Fruit fly (Drosophila melanogaster): Measurements from ENCODE around the gene Agpat3.
A peak's percentile ranks its signal among the peaks of the same experiment; 100 is the strongest.

Agpat3 gene

DNA sequence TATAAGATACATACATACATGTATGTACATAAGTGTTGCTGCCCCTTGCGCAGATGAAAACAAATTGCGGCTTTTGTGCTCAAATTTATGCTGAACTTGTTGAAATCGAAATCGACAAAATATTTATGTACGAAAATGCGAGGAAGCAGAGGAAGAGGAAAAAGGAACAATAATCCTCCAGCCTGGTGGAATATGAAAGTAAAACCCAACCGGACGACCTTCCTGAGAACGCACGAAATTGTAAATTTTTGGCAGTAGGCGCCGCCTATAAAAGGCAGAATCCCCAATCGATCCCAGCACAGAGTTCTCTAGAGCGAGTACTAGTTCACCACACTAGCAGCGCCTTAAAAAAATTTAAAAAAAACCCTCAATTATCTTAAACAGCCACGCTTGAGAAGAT is 21.2 kb downstream of the Agpat3 start, which contains the start of gene Cpr72Eb:
Gene Cpr72Eb (plus strand): TSS at position 301 of the 400 bp plus-strand sequence.
- TF ChIP-seq CG12768 (GFP tag; optimal IDR thresholded peaks at IDR 0.05) = no peak
- no peak for TF ChIP-seq kay (GFP tag; ENCODE audit: borderline replicate concordance)
- TF ChIP-seq tj (GFP tag; optimal IDR thresholded peaks at IDR 0.05) = no peak

DNA sequence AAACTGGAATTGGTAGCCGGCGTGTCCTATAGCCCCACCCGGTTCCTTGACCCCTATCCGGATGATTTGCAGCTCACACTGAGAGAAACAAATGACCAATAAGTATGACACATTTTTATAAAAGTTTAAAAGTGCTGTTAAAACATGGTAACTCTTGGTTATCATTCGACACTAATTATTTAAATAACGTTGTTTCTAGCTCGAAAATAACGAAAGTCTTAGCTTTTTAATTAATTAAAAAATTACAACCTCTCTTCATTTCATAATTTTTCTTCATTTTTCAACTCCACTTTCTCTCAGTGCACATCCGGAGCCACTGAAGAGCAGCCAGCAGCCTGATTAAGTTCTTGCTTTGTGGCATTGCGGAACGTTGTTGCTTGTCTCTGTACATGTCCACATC is 21.6 kb downstream of the Agpat3 start:
- TF ChIP-seq cnc (optimal IDR thresholded peaks at IDR 0.05) = no peak
- TF ChIP-seq CG11617 (GFP tag; optimal IDR thresholded peaks at IDR 0.05) = no peak
- no peak for TF ChIP-seq Hr96 (GFP tag; optimal IDR thresholded peaks at IDR 0.05)
- no peak for TF ChIP-seq kay (GFP tag; ENCODE audit: borderline replicate concordance)

DNA sequence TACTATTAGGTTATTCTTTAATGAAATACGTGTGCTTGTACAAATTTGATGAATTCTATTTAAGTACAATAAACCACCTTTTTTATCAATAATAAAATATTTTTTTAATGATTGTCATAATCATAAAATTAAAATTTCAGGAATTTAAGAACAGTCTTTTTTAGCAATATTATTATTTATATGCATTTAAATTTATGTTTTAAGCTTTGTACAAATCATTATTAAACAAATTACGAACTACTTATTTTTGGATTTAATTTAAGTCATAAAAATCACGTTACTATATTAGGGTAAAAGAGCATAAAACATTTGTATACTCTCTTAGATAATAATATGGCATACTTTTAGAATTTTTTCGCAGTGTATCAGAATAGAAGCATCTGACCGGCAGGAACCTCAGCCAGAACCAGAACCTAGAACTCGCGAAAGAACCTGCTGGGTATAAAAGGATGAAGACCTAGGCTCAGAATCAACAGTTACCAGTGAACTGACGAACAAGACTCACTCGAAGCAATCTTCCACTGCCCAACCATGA is 23.6 kb downstream of the Agpat3 start, which contains the start of gene Cpr72Ea:
Gene Cpr72Ea (plus strand): TSS at position 485 of the 535 bp plus-strand sequence.
- TF ChIP-seq CG11617 (GFP tag; optimal IDR thresholded peaks at IDR 0.05) (no peak), Mnt (GFP tag; optimal IDR thresholded peaks at IDR 0.05) (no peak), CG5204 (GFP tag; optimal IDR thresholded peaks at IDR 0.05) (no peak), cic (GFP tag; optimal IDR thresholded peaks at IDR 0.05) (no peak), cnc (optimal IDR thresholded peaks at IDR 0.05) (no peak), toe (GFP tag; optimal IDR thresholded peaks at IDR 0.05) (no peak), ovo (GFP tag; optimal IDR thresholded peaks at IDR 0.05) (no peak), CG14711 (tag; optimal IDR thresholded peaks at IDR 0.05) (no peak), CG7101 (tag; optimal IDR thresholded peaks at IDR 0.05) (no peak), bab1 (GFP tag; optimal IDR thresholded peaks at IDR 0.05) (no peak), Hr96 (GFP tag; optimal IDR thresholded peaks at IDR 0.05) (no peak), CG33017 (tag; optimal IDR thresholded peaks at IDR 0.05) (no peak), kay (GFP tag; ENCODE audit: borderline replicate concordance) (no peak), tj (GFP tag; optimal IDR thresholded peaks at IDR 0.05) (no peak), CG1620 (GFP tag; optimal IDR thresholded peaks at IDR 0.05) (no peak), CG12768 (GFP tag; optimal IDR thresholded peaks at IDR 0.05) (no peak)

DNA sequence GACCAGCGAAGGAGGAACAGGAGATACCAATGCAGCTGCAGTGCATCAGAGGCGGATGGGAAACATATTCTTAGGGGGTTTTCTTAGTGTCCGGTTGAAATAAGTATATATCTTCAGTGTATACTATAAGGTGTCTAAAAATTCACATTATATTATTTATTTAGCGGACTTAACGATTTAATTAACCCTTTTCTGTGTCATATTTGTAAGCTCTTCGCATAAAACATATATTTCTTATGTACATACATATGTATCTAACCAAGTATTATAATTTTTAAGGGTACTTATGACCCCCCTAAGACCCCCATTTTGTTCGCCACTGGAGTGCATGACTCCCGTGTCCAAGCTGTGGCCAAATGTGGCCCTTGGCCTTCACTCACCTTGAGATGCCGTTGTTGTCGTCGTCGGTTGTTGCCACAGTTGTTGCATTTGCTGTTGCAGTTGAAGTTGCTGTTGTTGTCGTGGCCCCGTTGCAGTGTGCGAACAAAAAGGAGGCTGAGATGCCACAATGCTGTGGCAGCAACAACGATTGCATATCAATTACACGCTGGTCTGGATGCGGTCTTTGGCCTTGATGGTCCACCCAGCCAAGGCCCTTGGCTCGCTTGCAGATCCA is 24.4 kb downstream of the Agpat3 start:
- no peak for TF ChIP-seq cnc (optimal IDR thresholded peaks at IDR 0.05)
- TF ChIP-seq kay (GFP tag; ENCODE audit: borderline replicate concordance) = no peak
- no peak for TF ChIP-seq CG1620 (GFP tag; optimal IDR thresholded peaks at IDR 0.05)
- no peak for TF ChIP-seq cic (GFP tag; optimal IDR thresholded peaks at IDR 0.05)
- no peak for TF ChIP-seq CG12768 (GFP tag; optimal IDR thresholded peaks at IDR 0.05)
- TF ChIP-seq toe (GFP tag; optimal IDR thresholded peaks at IDR 0.05) = no peak
- no peak for TF ChIP-seq Crg-1 (GFP tag; optimal IDR thresholded peaks at IDR 0.05)
- no peak for TF ChIP-seq ovo (GFP tag; optimal IDR thresholded peaks at IDR 0.05)
- TF ChIP-seq bab1 (GFP tag; optimal IDR thresholded peaks at IDR 0.05) = no peak
- TF ChIP-seq CG14711 (tag; optimal IDR thresholded peaks at IDR 0.05) = no peak

DNA sequence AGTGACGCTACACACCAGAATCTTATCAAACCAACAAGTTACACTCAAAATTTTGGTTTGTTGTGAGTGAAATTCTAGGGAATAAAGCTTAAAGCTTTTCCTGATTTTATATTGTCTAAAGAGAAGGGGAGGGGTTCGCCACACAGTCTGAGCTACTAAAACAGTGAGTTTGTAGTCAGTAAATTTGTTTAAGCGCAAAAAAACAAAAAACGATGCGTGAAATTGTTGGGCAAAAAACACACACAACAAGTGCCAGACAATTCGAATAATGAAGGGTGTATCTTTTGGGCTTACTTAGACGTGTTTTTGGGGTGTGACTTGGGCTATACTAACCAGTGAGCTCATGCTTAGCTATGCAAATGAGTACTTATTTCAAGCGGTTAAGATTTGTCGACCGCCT is 26.0 kb downstream of the Agpat3 start:
- TF ChIP-seq pad (GFP tag; optimal IDR thresholded peaks at IDR 0.05) (no peak), toe (GFP tag; optimal IDR thresholded peaks at IDR 0.05) (no peak), kay (GFP tag; ENCODE audit: borderline replicate concordance) (peak; percentile 92), CG12768 (GFP tag; optimal IDR thresholded peaks at IDR 0.05) (peak; percentile 39)

DNA sequence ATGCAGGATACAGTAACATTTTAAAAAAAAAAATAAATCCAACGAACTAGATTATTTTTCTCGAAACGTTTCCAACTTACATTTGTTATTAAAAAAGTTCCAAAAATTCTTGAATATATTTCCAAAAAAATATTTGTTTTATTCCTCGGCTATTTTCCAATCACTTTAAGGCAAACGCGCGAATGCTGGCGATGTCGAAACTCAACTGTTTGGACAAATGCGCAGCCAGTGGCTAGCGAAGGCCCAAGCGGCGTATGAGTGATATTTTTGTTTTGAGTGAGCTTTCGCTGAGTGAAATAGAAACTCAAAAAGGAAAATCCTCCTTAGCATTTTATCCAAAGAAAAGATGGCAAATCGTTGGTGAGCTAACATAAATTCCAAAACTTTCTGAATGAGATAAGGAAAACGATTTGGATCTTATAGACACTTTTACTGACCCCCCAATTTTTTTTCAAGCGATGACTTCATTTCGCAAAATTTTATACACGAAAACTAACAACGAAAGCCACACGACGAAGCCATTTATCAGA is 26.5 kb downstream of the Agpat3 start, which contains the start of gene ringer:
Gene ringer (minus strand): TSS at position 210 of the 530 bp plus-strand sequence.
- TF ChIP-seq cic (GFP tag; optimal IDR thresholded peaks at IDR 0.05) (no peak), CG33017 (tag; optimal IDR thresholded peaks at IDR 0.05) (peak; percentile 43), Clk (GFP tag; optimal IDR thresholded peaks at IDR 0.05) (no peak), CG11617 (GFP tag; optimal IDR thresholded peaks at IDR 0.05) (no peak)

DNA sequence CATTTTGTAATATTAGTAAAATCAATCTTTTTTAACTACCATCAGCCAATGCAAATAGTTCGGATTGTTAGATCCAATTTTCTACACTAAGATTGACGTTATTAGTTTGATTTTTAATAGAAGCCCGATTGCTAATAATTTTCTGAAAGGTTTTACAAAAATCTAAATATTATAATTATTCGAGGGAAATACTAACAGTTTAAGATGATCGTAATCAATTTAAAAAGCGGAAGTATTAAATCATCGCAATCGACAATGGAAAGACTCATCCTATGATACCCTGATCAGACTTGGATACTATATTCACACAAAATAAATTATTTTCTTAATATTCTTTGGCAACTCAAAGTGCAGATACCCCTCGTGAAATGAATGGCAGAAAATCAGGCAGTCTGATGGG is 27.9 kb downstream of the Agpat3 start:
- TF ChIP-seq cnc (optimal IDR thresholded peaks at IDR 0.05) = no peak
- no peak for TF ChIP-seq cic (GFP tag; optimal IDR thresholded peaks at IDR 0.05)
- TF ChIP-seq kay (GFP tag; ENCODE audit: borderline replicate concordance) = no peak
- no peak for TF ChIP-seq toe (GFP tag; optimal IDR thresholded peaks at IDR 0.05)
- no peak for TF ChIP-seq CG5204 (GFP tag; optimal IDR thresholded peaks at IDR 0.05)

DNA sequence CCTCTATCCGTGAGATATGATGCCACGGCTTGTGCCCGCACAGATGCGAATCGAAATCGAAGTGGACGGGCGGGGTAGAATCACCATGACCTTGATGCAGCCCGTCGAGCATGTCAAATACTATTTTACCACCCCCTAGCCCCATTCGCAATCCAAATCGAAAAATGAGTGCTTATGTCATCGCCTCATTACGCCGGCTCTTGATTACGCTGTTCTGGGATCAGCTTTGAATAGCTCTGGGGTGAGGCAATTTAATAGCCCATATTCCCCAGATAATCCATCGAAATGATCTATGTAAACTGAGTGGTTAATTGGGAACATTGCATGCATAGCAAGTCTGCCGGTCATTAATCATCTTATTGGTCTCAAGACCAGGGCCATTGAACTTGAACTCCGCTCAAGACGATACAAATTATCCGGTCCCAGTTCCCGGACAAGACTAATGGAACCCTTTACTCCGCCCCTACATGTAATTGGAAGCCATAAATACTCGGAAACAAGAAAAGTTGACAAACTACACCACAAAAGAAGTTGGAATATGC is 28.5 kb downstream of the Agpat3 start:
- no peak for TF ChIP-seq pad (GFP tag; optimal IDR thresholded peaks at IDR 0.05)
- TF ChIP-seq Hr96 (GFP tag; optimal IDR thresholded peaks at IDR 0.05) = no peak
- TF ChIP-seq cnc (optimal IDR thresholded peaks at IDR 0.05) = no peak
- no peak for TF ChIP-seq Crg-1 (GFP tag; optimal IDR thresholded peaks at IDR 0.05)
- TF ChIP-seq CG14711 (tag; optimal IDR thresholded peaks at IDR 0.05) = no peak
- no peak for TF ChIP-seq CG7101 (tag; optimal IDR thresholded peaks at IDR 0.05)
- TF ChIP-seq Clk (GFP tag; optimal IDR thresholded peaks at IDR 0.05) = no peak
- no peak for TF ChIP-seq CG7045 (GFP tag; optimal IDR thresholded peaks at IDR 0.05)
- TF ChIP-seq kay (GFP tag; ENCODE audit: borderline replicate concordance) = no peak

All from whole organism, adult.